Fruit fly (Drosophila melanogaster) Kc167 (cell line): ENCODE data around the gene CG5171.

Experiments
- Myc ChIP-seq: fragments of >200 bp; optimal IDR thresholded peaks from 2 replicates; lab custom pipeline; 2017; ENCODE audit warnings: missing external identifiers
- Sin3A ChIP-seq: fragments of >200 bp; optimal IDR thresholded peaks from 2 replicates; lab custom pipeline; 2018; ENCODE audit warnings: missing external identifiers
- h ChIP-seq: fragments of >200 bp; optimal IDR thresholded peaks from 3 replicates; lab custom pipeline; 2018; ENCODE audit warnings: missing external identifiers
- insv ChIP-seq: fragments of >200 bp; optimal IDR thresholded peaks from 3 replicates; lab custom pipeline; 2018; ENCODE audit warnings: missing external identifiers
- psq ChIP-seq: fragments of >200 bp; optimal IDR thresholded peaks from 2 replicates; lab custom pipeline; 2017; ENCODE audit warnings: missing external identifiers
- ttk ChIP-seq: sonication (Bioruptor generic); optimal IDR thresholded peaks from 2 replicates; lab custom pipeline; 2017; ENCODE audit warnings: missing external identifiers

DNA sequence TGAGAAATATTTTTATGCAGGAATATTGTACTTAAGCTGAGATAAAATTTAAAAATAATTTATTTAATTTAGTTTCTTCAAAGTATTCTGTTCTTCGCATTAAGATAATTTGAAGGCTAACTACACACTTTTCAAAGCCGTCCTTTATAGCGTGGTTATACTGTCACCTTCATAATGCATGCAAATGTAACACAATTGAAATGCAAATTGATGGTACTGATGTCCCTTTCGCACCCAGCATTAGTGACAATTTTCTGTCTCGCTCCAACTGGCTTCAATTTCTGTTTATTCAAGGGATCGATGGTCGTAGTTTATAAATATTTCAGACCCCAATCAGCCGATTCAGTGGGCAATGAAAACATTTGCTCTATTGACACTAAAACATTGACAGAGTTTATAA lies 37.4 kb downstream of the CG5171 start:
- no peak for TF ChIP-seq psq (lab: Kevin White, UChicago)
- no peak for TF ChIP-seq insv (lab: Kevin White, UChicago)
- no peak for TF ChIP-seq h (lab: Kevin White, UChicago)
- no peak for TF ChIP-seq Myc (lab: Kevin White, UChicago)
- no peak for TF ChIP-seq Sin3A (lab: Kevin White, UChicago)
- TF ChIP-seq ttk (lab: Kevin White, UChicago) = no peak
